Worm (Caenorhabditis elegans): ENCODE results near the gene smg-7.

Gene smg-7

DNA sequence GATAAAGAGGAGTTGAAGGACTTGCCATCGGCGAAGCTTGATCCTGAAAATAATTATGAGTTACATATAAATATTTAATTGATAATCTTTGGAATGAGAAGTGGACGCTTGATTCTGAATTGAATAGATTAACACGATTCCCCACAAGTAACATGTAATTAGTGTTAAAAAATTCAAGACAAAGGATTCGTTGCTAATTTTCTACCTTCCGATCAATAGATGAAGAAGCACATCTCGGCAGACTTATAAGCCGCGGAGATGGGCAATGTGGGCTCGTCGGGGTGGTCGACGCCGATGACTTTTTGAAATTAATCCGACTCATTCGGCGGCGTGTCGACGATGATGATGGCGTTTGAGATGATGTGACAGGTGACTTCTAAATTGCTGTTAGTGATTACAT is 4.8 kb upstream of the smg-7 start:
- TF ChIP-seq unc-62 (GFP tag; optimal IDR thresholded peaks at IDR 0.05) = no peak

DNA sequence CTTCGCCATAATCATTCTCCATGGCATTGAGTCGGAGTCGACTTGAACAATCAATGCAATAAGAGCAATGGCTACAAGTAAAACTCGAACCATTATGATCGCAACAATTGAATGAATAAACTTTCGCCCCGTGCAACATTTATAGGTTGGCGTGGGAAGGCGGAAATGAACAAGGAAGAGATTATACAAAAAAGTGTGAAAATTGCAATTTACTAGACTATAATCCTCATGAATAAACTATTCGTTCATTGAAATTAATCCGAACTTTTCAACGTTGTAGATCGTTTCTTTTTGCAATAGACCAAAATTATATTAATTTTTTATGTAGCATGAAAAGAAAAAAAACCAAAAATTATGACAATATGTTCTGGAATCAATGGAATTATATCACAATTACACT is 2.1 kb downstream of the smg-7 start, which contains the start of gene Y73B6A.3:
TSS of gene Y73B6A.3 (minus strand) at position 101 of the 400 bp plus-strand sequence.
- TF ChIP-seq unc-62 (GFP tag; optimal IDR thresholded peaks at IDR 0.05) = no peak
